Worm (Caenorhabditis elegans) whole organism, L4 larva: Measurements from ENCODE around the gene poml-1.
A peak's percentile ranks its signal among the peaks of the same experiment; 100 is the strongest.

Experiments used
- F49E8.2 ChIP-seq: sonication (generic microtip); optimal IDR thresholded peaks from 2 replicates; lab custom pipeline; 2016; ENCODE audit warnings: missing compliant biosample characterization, mild to moderate bottlenecking, missing genetic modification characterization, borderline replicate concordance
- Y48G9A.11 ChIP-seq: fragments of 200-800 bp; sonication (Bioruptor generic); IDR thresholded peaks from 2 replicates; pipeline ENCODE4 v1.3.6; 2022; ENCODE audit warnings: missing genetic modification reagents, missing genetic modification characterization, missing compliant biosample characterization
- Y75B8A.6 ChIP-seq: fragments of 200-800 bp; sonication (Bioruptor generic); IDR thresholded peaks from 2 replicates; pipeline ENCODE4 v1.3.6; 2022; ENCODE audit warnings: missing genetic modification reagents, missing genetic modification characterization, missing compliant biosample characterization
- ZK337.2 ChIP-seq: fragments of 200-800 bp; sonication (Bioruptor generic); IDR thresholded peaks from 2 replicates; pipeline ENCODE4 v1.3.6; 2022; ENCODE audit warnings: missing genetic modification reagents, missing genetic modification characterization, missing compliant biosample characterization
- ZK546.5 ChIP-seq, 2 experiments: sonication (generic microtip); optimal IDR thresholded peaks; 2 replicates each; lab custom pipeline; 2017; ENCODE audit warnings: missing biosample characterization in 2 of 2, missing genetic modification characterization in 2 of 2
- aha-1 ChIP-seq: fragments of 150-350 bp; peaks from one replicate; lab custom pipeline; 2014; ENCODE audit warnings: missing biosample characterization, missing genetic modification characterization
- ceh-32 ChIP-seq: sonication (generic microtip); optimal IDR thresholded peaks from 2 replicates; lab custom pipeline; 2016; ENCODE audit warnings: mild to moderate bottlenecking, missing genetic modification characterization, missing compliant biosample characterization; ENCODE audit not compliant: poor library complexity
- ceh-82 ChIP-seq: sonication (generic microtip); optimal IDR thresholded peaks from 2 replicates; lab custom pipeline; 2017; ENCODE audit warnings: missing biosample characterization, missing genetic modification characterization
- daf-16 ChIP-seq, 3 experiments: sonication (generic microtip); optimal IDR thresholded peaks; 2 replicates each; lab custom pipeline; 2016 to 2017; ENCODE audit warnings: missing genetic modification characterization in 3 of 3, missing genetic modification reagents in 3 of 3, mild to moderate bottlenecking in 2 of 3, missing compliant biosample characterization in 2 of 3, missing biosample characterization in 1 of 3, moderate library complexity in 1 of 3
- daf-19 ChIP-seq: fragments of 200-800 bp; sonication (Bioruptor generic); conservative IDR thresholded peaks from 2 replicates; pipeline ENCODE4 v1.3.6; 2022; ENCODE audit warnings: missing genetic modification characterization, missing compliant biosample characterization
- dmd-6 ChIP-seq: fragments of 200-800 bp; sonication (Bioruptor generic); IDR thresholded peaks from 2 replicates; pipeline ENCODE4 v1.3.6; 2022; ENCODE audit warnings: missing genetic modification reagents, missing genetic modification characterization, missing compliant biosample characterization
- dmd-9 ChIP-seq: fragments of 200-800 bp; sonication (Bioruptor generic); IDR thresholded peaks from 2 replicates; pipeline ENCODE4 v1.3.6; 2022; ENCODE audit warnings: missing genetic modification reagents, missing genetic modification characterization, missing compliant biosample characterization
- duxl-1 ChIP-seq: sonication (generic microtip); optimal IDR thresholded peaks from 2 replicates; lab custom pipeline; 2016; ENCODE audit warnings: mild to moderate bottlenecking, missing genetic modification characterization, moderate library complexity, missing compliant biosample characterization; ENCODE audit not compliant: poor library complexity
- dve-1 ChIP-seq: sonication (generic microtip); optimal IDR thresholded peaks from 2 replicates; lab custom pipeline; 2017; ENCODE audit warnings: antibody characterized with exemption, mild to moderate bottlenecking, missing genetic modification characterization, missing compliant biosample characterization; ENCODE audit not compliant: insufficient read depth
- egl-27 ChIP-seq: sonication (generic microtip); optimal IDR thresholded peaks from 3 replicates; lab custom pipeline; 2017; ENCODE audit warnings: missing biosample characterization, missing genetic modification reagents, missing genetic modification characterization
- fos-1 ChIP-seq: fragments of 150-350 bp; optimal IDR thresholded peaks from 2 replicates; lab custom pipeline; 2014; ENCODE audit warnings: missing biosample characterization, missing genetic modification characterization
- hlh-11 ChIP-seq: fragments of 200-800 bp; sonication (Bioruptor generic); optimal IDR thresholded peaks from 2 replicates; lab custom pipeline; 2018; ENCODE audit warnings: mild to moderate bottlenecking, missing genetic modification characterization, missing compliant biosample characterization
- hlh-30 ChIP-seq: sonication (generic microtip); optimal IDR thresholded peaks from 2 replicates; lab custom pipeline; 2017; ENCODE audit warnings: antibody characterized with exemption, mild to moderate bottlenecking, missing genetic modification characterization, missing compliant biosample characterization; ENCODE audit not compliant: insufficient read depth
- hmg-1.1 ChIP-seq: fragments of 200-800 bp; sonication (Bioruptor generic); IDR thresholded peaks from 2 replicates; pipeline ENCODE4 v1.3.6; 2022; ENCODE audit warnings: missing genetic modification reagents, missing genetic modification characterization, missing compliant biosample characterization
- lim-7 ChIP-seq: fragments of 200-800 bp; sonication (Bioruptor generic); IDR thresholded peaks from 2 replicates; pipeline ENCODE4 v1.3.6; 2022; ENCODE audit warnings: missing genetic modification characterization, missing compliant biosample characterization
- lin-1 ChIP-seq: fragments of 200-800 bp; sonication (Bioruptor generic); IDR thresholded peaks from 2 replicates; pipeline ENCODE4 v1.3.6; 2022; ENCODE audit warnings: missing genetic modification reagents, missing genetic modification characterization, missing compliant biosample characterization
- lin-29 ChIP-seq: fragments of 200-800 bp; sonication (Bioruptor generic); IDR thresholded peaks from 2 replicates; pipeline ENCODE4 v1.3.6; 2022; ENCODE audit warnings: missing genetic modification reagents, missing genetic modification characterization, missing compliant biosample characterization
- lsy-2 ChIP-seq, 2 experiments: fragments of 150-350 bp in 1 of 2; sonication (generic microtip) in 1 of 2; optimal IDR thresholded peaks; 2 replicates each; lab custom pipeline; 2014 to 2017; ENCODE audit warnings: missing biosample characterization in 2 of 2, missing genetic modification characterization in 2 of 2
- madf-5 ChIP-seq, 2 experiments: fragments of 200-800 bp; sonication (Bioruptor generic); IDR thresholded peaks; 2 replicates each; pipeline ENCODE4 v1.3.6; 2022; ENCODE audit warnings: missing compliant biosample characterization in 2 of 2, missing genetic modification characterization in 2 of 2
- madf-9 ChIP-seq: fragments of 200-800 bp; sonication (Bioruptor generic); conservative IDR thresholded peaks from 2 replicates; pipeline ENCODE4 v1.3.6; 2022; ENCODE audit warnings: missing genetic modification reagents, missing genetic modification characterization, missing compliant biosample characterization
- mdl-1 ChIP-seq, 2 experiments: fragments of 150-350 bp in 1 of 2; sonication (generic microtip) in 1 of 2; optimal IDR thresholded peaks; 2 replicates each; lab custom pipeline; 2014 to 2017; ENCODE audit warnings: missing biosample characterization in 2 of 2, missing genetic modification characterization in 2 of 2
- mdt-29 ChIP-seq: fragments of 200-800 bp; sonication (Bioruptor generic); IDR thresholded peaks from 2 replicates; pipeline ENCODE4 v1.3.6; 2022; ENCODE audit warnings: missing genetic modification reagents, missing genetic modification characterization, missing compliant biosample characterization
- mep-1 ChIP-seq: fragments of 150-350 bp; sonication (generic microtip); optimal IDR thresholded peaks from 3 replicates; lab custom pipeline; 2014; ENCODE audit warnings: missing biosample characterization, missing genetic modification characterization
- mxl-3 ChIP-seq: fragments of 200-800 bp; sonication (Bioruptor generic); optimal IDR thresholded peaks from 2 replicates; lab custom pipeline; 2018; ENCODE audit warnings: mild to moderate bottlenecking, missing genetic modification characterization, missing compliant biosample characterization
- nhr-11 ChIP-seq: fragments of 150-350 bp; optimal IDR thresholded peaks from 2 replicates; lab custom pipeline; 2014; ENCODE audit warnings: missing biosample characterization, missing genetic modification characterization
- nhr-111 ChIP-seq: fragments of 200-800 bp; sonication (Bioruptor generic); optimal IDR thresholded peaks from 2 replicates; lab custom pipeline; 2018; ENCODE audit warnings: mild to moderate bottlenecking, missing genetic modification characterization, missing compliant biosample characterization
- nhr-237 ChIP-seq: sonication (generic microtip); optimal IDR thresholded peaks from 2 replicates; lab custom pipeline; 2017; ENCODE audit warnings: missing biosample characterization, missing genetic modification characterization
- nhr-28 ChIP-seq: fragments of 150-350 bp; optimal IDR thresholded peaks from 2 replicates; lab custom pipeline; 2014; ENCODE audit warnings: missing biosample characterization, missing genetic modification characterization
- nhr-48 ChIP-seq: sonication (generic microtip); optimal IDR thresholded peaks from 2 replicates; lab custom pipeline; 2016; ENCODE audit warnings: mild to moderate bottlenecking, missing genetic modification characterization, missing compliant biosample characterization
- nhr-76 ChIP-seq: fragments of 150-350 bp; optimal IDR thresholded peaks from 2 replicates; lab custom pipeline; 2014; ENCODE audit warnings: missing biosample characterization, missing genetic modification characterization
- saeg-2 ChIP-seq: fragments of 200-800 bp; sonication (Bioruptor generic); IDR thresholded peaks from 2 replicates; pipeline ENCODE4 v1.3.6; 2022; ENCODE audit warnings: missing genetic modification reagents, missing genetic modification characterization, missing compliant biosample characterization
- set-16 ChIP-seq: fragments of 200-800 bp; sonication (Bioruptor generic); IDR thresholded peaks from 2 replicates; pipeline ENCODE4 v1.3.6; 2022; ENCODE audit warnings: missing genetic modification reagents, missing genetic modification characterization, missing compliant biosample characterization
- unc-130 ChIP-seq: sonication (generic microtip); optimal IDR thresholded peaks from 2 replicates; lab custom pipeline; 2016; ENCODE audit warnings: missing genetic modification reagents, missing genetic modification characterization, missing compliant biosample characterization
- unc-62 ChIP-seq, 3 experiments: fragments of 150-350 bp in 1 of 3; sonication (generic microtip); optimal IDR thresholded peaks in 2 of 3; peaks in 1 of 3; 1 replicate in 1 of 3; 2 replicates in 2 of 3; lab custom pipeline; 2014 to 2017; ENCODE audit warnings: missing biosample characterization in 3 of 3, missing genetic modification characterization in 3 of 3, missing genetic modification reagents in 3 of 3, missing genotype in 1 of 3
- zfp-3 ChIP-seq: fragments of 200-800 bp; sonication (Bioruptor generic); conservative IDR thresholded peaks from 2 replicates; pipeline ENCODE4 v1.3.6; 2022; ENCODE audit warnings: missing genetic modification reagents, missing genetic modification characterization, missing compliant biosample characterization
- ztf-7 ChIP-seq: fragments of 150-350 bp; optimal IDR thresholded peaks from 2 replicates; lab custom pipeline; 2014; ENCODE audit warnings: missing biosample characterization, missing genetic modification characterization

poml-1 gene

ce11 chrX:13755469-13755868 lies 32.7 kb upstream of the poml-1 start, which contains the start of gene aakb-1:
Gene aakb-1 (plus strand): TSS chrX:13755769.
- TF ChIP-seq F49E8.2 (tag; lab: Kevin White, UChicago) (no peak), unc-62 (GFP tag; optimal IDR thresholded peaks at IDR 0.05 in 1 of 2; lab: Kevin White, UChicago) (no peak), unc-62 (tag; optimal IDR thresholded peaks at IDR 0.05; lab: Kevin White, UChicago) (no peak)

- TF ChIP-seq hlh-30 (tag; lab: Kevin White, UChicago), result peak; percentile 87
- no peak for TF ChIP-seq nhr-48
- TF ChIP-seq dmd-6 (GFP tag; lab: Robert Waterston, UW), result peak; percentile 27; the same call in 1 of the 2 replicates
- TF ChIP-seq mdl-1 (tag; optimal IDR thresholded peaks at IDR 0.05; lab: Kevin White, UChicago), result peak in 1 of 2 experiments; percentile 62
- no peak for TF ChIP-seq lim-7 (GFP tag; lab: Robert Waterston, UW)
- no peak for TF ChIP-seq nhr-237 (tag; lab: Kevin White, UChicago)
- TF ChIP-seq saeg-2 (GFP tag; lab: Robert Waterston, UW), result no peak
- TF ChIP-seq nhr-76 (tag; lab: Kevin White, UChicago), result no peak
- peak in 1 of 2 experiments; percentile 32 for TF ChIP-seq lsy-2 (tag; optimal IDR thresholded peaks at IDR 0.05; lab: Kevin White, UChicago)
- TF ChIP-seq mep-1, result peak; percentile 49
- no peak for TF ChIP-seq ZK546.5 (tag; optimal IDR thresholded peaks at IDR 0.05; lab: Kevin White, UChicago)
- TF ChIP-seq duxl-1, result no peak
- TF ChIP-seq madf-5 (GFP tag; IDR thresholded peaks at IDR 0.05; lab: Robert Waterston, UW), result no peak
- no peak for TF ChIP-seq mdt-29
- TF ChIP-seq daf-19, result no peak
- TF ChIP-seq daf-16 (GFP tag; optimal IDR thresholded peaks at IDR 0.05; lab: Kevin White, UChicago), result peak in 1 of 2 experiments; percentile 61
- TF ChIP-seq daf-16 (tag; optimal IDR thresholded peaks at IDR 0.05; lab: Kevin White, UChicago), result no peak
- 0 out of 2 replicates have a peak, but pooled peaks have one; percentile 28 for TF ChIP-seq hmg-1.1 (GFP tag; lab: Robert Waterston, UW)
- TF ChIP-seq hlh-11 (tag; lab: Kevin White, UChicago), result peak; percentile 56
- TF ChIP-seq nhr-11 (tag; lab: Kevin White, UChicago), result peak; percentile 40
- peak; percentile 74 for TF ChIP-seq nhr-28 (tag; lab: Kevin White, UChicago)
- no peak for TF ChIP-seq fos-1 (tag; lab: Kevin White, UChicago)
- no peak for TF ChIP-seq ceh-32
- no peak for TF ChIP-seq egl-27 (tag; lab: Kevin White, UChicago)
- peak; percentile 29 for TF ChIP-seq mxl-3 (GFP tag; lab: Kevin White, UChicago)
Measured at ce11 chrX:13754498-13754897, 31.8 kb upstream of the poml-1 start.

- TF ChIP-seq unc-130 (GFP tag; lab: Kevin White, UChicago), result no peak
- 0 out of 2 replicates have a peak, but pooled peaks have one; percentile 22 for TF ChIP-seq dmd-6 (GFP tag; lab: Robert Waterston, UW)
- peak; percentile 58 for TF ChIP-seq aha-1 (tag; lab: Kevin White, UChicago)
- no peak for TF ChIP-seq Y75B8A.6 (GFP tag; lab: Robert Waterston, UW)
- no peak for TF ChIP-seq daf-16 (GFP tag; optimal IDR thresholded peaks at IDR 0.05; lab: Kevin White, UChicago)
- TF ChIP-seq daf-16 (tag; optimal IDR thresholded peaks at IDR 0.05; lab: Kevin White, UChicago), result peak; percentile 61
- no peak for TF ChIP-seq set-16 (GFP tag; lab: Robert Waterston, UW)
- no peak for TF ChIP-seq ceh-82 (tag; lab: Kevin White, UChicago)
- TF ChIP-seq ZK337.2, result no peak
- TF ChIP-seq dmd-9 (GFP tag; lab: Robert Waterston, UW), result no peak
- TF ChIP-seq nhr-11 (tag; lab: Kevin White, UChicago), result no peak
- peak; percentile 24 for TF ChIP-seq hlh-11 (tag; lab: Kevin White, UChicago)
- no peak for TF ChIP-seq zfp-3 (GFP tag; lab: Robert Waterston, UW)
- TF ChIP-seq lin-29, result no peak
- no peak for TF ChIP-seq lin-1 (GFP tag; lab: Robert Waterston, UW)
- TF ChIP-seq nhr-111 (GFP tag; lab: Kevin White, UChicago), result no peak
- TF ChIP-seq ztf-7 (tag; lab: Kevin White, UChicago), result no peak
- no peak for TF ChIP-seq mdt-29
- TF ChIP-seq dve-1 (tag; lab: Kevin White, UChicago), result peak; percentile 26
- TF ChIP-seq mep-1, result peak; percentile 26
- TF ChIP-seq madf-9 (GFP tag; lab: Robert Waterston, UW), result no peak
- no peak for TF ChIP-seq Y48G9A.11
- TF ChIP-seq, all 104 proteins: peak for 6
Measured at ce11 chrX:13752822-13753581, 30.3 kb upstream of the poml-1 start.
